Worm (Caenorhabditis elegans): ENCODE data around the gene F57G4.11.

ce11 chrV:17662260-17662659 lies 37.3 kb downstream of the F57G4.11 start:
- no peak for TF ChIP-seq him-1 (tag; optimal IDR thresholded peaks at IDR 0.05)
- TF ChIP-seq W03F9.2 (tag; optimal IDR thresholded peaks at IDR 0.05) = no peak
